Fruit fly (Drosophila melanogaster): Measurements from ENCODE around the gene Thor.
A peak's percentile ranks its signal among the peaks of the same experiment; 100 is the strongest.

The Thor gene

DNA sequence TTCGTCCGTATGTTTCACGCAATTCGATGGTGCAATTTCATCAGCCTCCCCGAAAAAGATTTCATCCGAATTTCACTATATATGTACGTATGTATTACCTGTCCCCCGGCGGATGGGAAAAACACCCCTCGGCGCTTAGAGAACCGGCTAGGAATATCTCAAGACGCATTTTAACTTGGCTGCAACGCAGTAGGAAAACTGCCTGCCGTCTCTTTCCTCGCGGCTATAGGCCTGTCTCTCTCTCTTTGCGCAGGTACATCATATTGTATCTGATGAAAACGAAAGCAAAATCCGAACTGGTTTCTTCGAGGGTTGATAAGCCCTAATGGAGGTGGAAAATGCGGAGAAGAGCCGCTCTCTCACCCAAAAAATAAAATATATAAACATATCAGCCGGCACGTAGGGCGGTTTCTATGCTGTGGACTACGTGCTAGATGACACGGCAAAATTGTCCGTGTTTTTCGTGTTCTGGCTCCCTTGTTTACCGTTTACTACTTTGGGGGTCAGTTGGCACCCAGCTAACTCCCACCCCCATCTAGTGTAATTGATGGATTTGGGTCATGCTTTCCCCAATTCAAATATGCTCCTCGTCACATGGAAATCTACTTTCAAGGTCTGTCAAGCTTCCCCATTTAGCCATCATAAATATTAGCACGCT is 1.7 kb upstream of the Thor start:
- TF ChIP-seq Hr83 (GFP tag; optimal IDR thresholded peaks at IDR 0.05; ENCODE audit: poor library complexity, severe bottlenecking), result peak; percentile 9
- no peak for TF ChIP-seq GATAd (GFP tag; optimal IDR thresholded peaks at IDR 0.05)
- TF ChIP-seq ey (GFP tag; optimal IDR thresholded peaks at IDR 0.05), result no peak

dm6 chr2L:3477057-3477755 is 1.0 kb upstream of the Thor start:
- TF ChIP-seq Myc (optimal IDR thresholded peaks at IDR 0.05), result no peak
- TF ChIP-seq sv (GFP tag; optimal IDR thresholded peaks at IDR 0.05), result peak; percentile 2
- TF ChIP-seq foxo (GFP tag; optimal IDR thresholded peaks at IDR 0.05), result peak in 1 of 2 experiments; percentile 1
- peak; percentile 10 for TF ChIP-seq woc (GFP tag; optimal IDR thresholded peaks at IDR 0.05)
- TF ChIP-seq tai (GFP tag; optimal IDR thresholded peaks at IDR 0.05), result no peak

- no peak for TF ChIP-seq CG9705 (GFP tag; optimal IDR thresholded peaks at IDR 0.05)
- TF ChIP-seq h (GFP tag; optimal IDR thresholded peaks at IDR 0.05), result peak; percentile 62
- TF ChIP-seq Hr78 (GFP tag; optimal IDR thresholded peaks at IDR 0.05), result no peak
- TF ChIP-seq Hnf4 (GFP tag; optimal IDR thresholded peaks at IDR 0.05), result peak; percentile 26
- TF ChIP-seq Rel (GFP tag; optimal IDR thresholded peaks at IDR 0.05), result no peak
- peak; percentile 78 for TF ChIP-seq Rel (tag; optimal IDR thresholded peaks at IDR 0.05)
- no peak for TF ChIP-seq sv (GFP tag; optimal IDR thresholded peaks at IDR 0.05)
- no peak for TF ChIP-seq Myc (optimal IDR thresholded peaks at IDR 0.05)
- TF ChIP-seq Hr83 (GFP tag; optimal IDR thresholded peaks at IDR 0.05; ENCODE audit: poor library complexity, severe bottlenecking), result peak; percentile 50
- peak; percentile 53 for TF ChIP-seq woc (GFP tag; optimal IDR thresholded peaks at IDR 0.05)
- TF ChIP-seq OdsH (GFP tag; optimal IDR thresholded peaks at IDR 0.05), result no peak
- no peak for TF ChIP-seq Dfd (GFP tag; optimal IDR thresholded peaks at IDR 0.05)
- TF ChIP-seq Jra (GFP tag; optimal IDR thresholded peaks at IDR 0.05), result peak; percentile 51
These were observed 1.6 kb downstream of the Thor start for dm6 chr2L:3479697-3480442.

DNA sequence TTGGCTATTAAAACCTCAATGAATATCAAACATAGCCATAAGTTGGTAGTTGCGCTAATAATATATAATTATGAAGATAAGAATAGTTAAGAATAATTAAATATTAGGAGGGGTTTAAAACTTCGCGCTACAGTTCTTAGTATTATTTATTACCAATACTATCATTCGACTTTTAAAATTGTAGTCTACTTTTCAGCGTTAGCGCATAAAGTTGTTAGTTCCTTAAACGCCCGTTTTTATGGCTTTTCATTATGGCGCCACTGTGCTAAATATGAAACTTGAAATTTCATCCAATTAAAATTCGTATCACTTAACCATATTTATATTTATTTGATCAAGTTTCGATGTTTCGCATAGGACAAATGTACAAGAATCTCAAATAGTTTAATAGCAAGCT is 2.2 kb downstream of the Thor start:
- peak; percentile 25 for TF ChIP-seq brk (GFP tag; optimal IDR thresholded peaks at IDR 0.05)
- TF ChIP-seq Myc (optimal IDR thresholded peaks at IDR 0.05), result peak; percentile 91
- TF ChIP-seq Hnf4 (GFP tag; optimal IDR thresholded peaks at IDR 0.05), result peak; percentile 27
- no peak for TF ChIP-seq h (GFP tag; optimal IDR thresholded peaks at IDR 0.05)
- no peak for TF ChIP-seq rgr (GFP tag; optimal IDR thresholded peaks at IDR 0.05)
- TF ChIP-seq tai (GFP tag; optimal IDR thresholded peaks at IDR 0.05), result no peak

dm6 chr2L:3482037-3482436 is 3.8 kb downstream of the Thor start:
- TF ChIP-seq CG32264 (GFP tag; optimal IDR thresholded peaks at IDR 0.05) (no peak), dmrt93B (GFP tag; optimal IDR thresholded peaks at IDR 0.05) (no peak), tai (GFP tag; optimal IDR thresholded peaks at IDR 0.05) (no peak), foxo (GFP tag; optimal IDR thresholded peaks at IDR 0.05) (no peak), woc (GFP tag; optimal IDR thresholded peaks at IDR 0.05) (no peak), dl (GFP tag; optimal IDR thresholded peaks at IDR 0.05; ENCODE audit: insufficient read depth in 1 of 2, partially characterized antibody in 2 of 2) (no peak), lola (GFP tag; optimal IDR thresholded peaks at IDR 0.05) (no peak), N (GFP tag; optimal IDR thresholded peaks at IDR 0.05) (no peak), Sp1 (GFP tag; optimal IDR thresholded peaks at IDR 0.05) (no peak), fru (GFP tag; optimal IDR thresholded peaks at IDR 0.05) (no peak), HLH106 (tag; optimal IDR thresholded peaks at IDR 0.05) (no peak)

- peak; percentile 19 for TF ChIP-seq HLH106 (tag; optimal IDR thresholded peaks at IDR 0.05)
- TF ChIP-seq psq (GFP tag; optimal IDR thresholded peaks at IDR 0.05), result no peak
- peak; percentile 18 for TF ChIP-seq Sp1 (GFP tag; optimal IDR thresholded peaks at IDR 0.05)
These were observed 4.5 kb downstream of the Thor start for dm6 chr2L:3482712-3483111.

All from whole organism, wandering third instar larva.